Worm (Caenorhabditis elegans): ENCODE data around the gene cku-70.
"Not testable (repeated sequence)": the region's sequence is repeated elsewhere in the genome, so short reads cannot be mapped to it uniquely, and the experiment has no call there.

ce11 chrIII:11118107-11118506 lies 36.5 kb upstream of the cku-70 start:
- not testable (repeated sequence) for TF ChIP-seq ztf-7 (tag; optimal IDR thresholded peaks at IDR 0.05); snpc-4 (tag; optimal IDR thresholded peaks at IDR 0.05); ceh-62 (tag; optimal IDR thresholded peaks at IDR 0.05); nhr-77 (tag; optimal IDR thresholded peaks at IDR 0.05); lim-7 (GFP tag; IDR thresholded peaks at IDR 0.05); mep-1 (tag; optimal IDR thresholded peaks at IDR 0.05)
- peak; percentile 52 for TF ChIP-seq unc-130 (GFP tag; optimal IDR thresholded peaks at IDR 0.05)
